Worm (Caenorhabditis elegans) whole organism, L3 larva: ENCODE results near the gene Y47D7A.7.

Experiments
- R02D3.7 ChIP-seq: fragments of 150-350 bp; optimal IDR thresholded peaks from 2 replicates; lab custom pipeline; 2014; ENCODE audit warnings: missing biosample characterization, missing genetic modification characterization
- ZK546.5 ChIP-seq: sonication (generic microtip); optimal IDR thresholded peaks from 2 replicates; lab custom pipeline; 2017; ENCODE audit warnings: missing biosample characterization, missing genetic modification characterization
- aly-2 ChIP-seq: fragments of 150-350 bp; optimal IDR thresholded peaks from 2 replicates; lab custom pipeline; 2014; ENCODE audit warnings: missing biosample characterization, missing genetic modification characterization
- ama-1 ChIP-seq: fragments of 150-350 bp; optimal IDR thresholded peaks from 2 replicates; lab custom pipeline; 2018
- ceh-16 ChIP-seq: sonication (generic microtip); optimal IDR thresholded peaks from 2 replicates; lab custom pipeline; 2017; ENCODE audit warnings: missing biosample characterization, missing genetic modification characterization
- ceh-28 ChIP-seq: fragments of 150-350 bp; optimal IDR thresholded peaks from 2 replicates; lab custom pipeline; 2014; ENCODE audit warnings: missing biosample characterization, missing genetic modification reagents, missing genetic modification characterization
- ceh-82 ChIP-seq: fragments of 150-350 bp; optimal IDR thresholded peaks from 2 replicates; lab custom pipeline; 2014; ENCODE audit warnings: missing biosample characterization, missing genetic modification characterization
- ceh-9 ChIP-seq: sonication (generic microtip); optimal IDR thresholded peaks from 2 replicates; lab custom pipeline; 2018; ENCODE audit warnings: missing biosample characterization, missing genetic modification characterization
- daf-12 ChIP-seq: fragments of 150-350 bp; optimal IDR thresholded peaks from 2 replicates; lab custom pipeline; 2014; ENCODE audit warnings: missing biosample characterization, missing genetic modification reagents, missing genetic modification characterization
- egl-27 ChIP-seq: sonication (generic microtip); optimal IDR thresholded peaks from 4 replicates; lab custom pipeline; 2017; ENCODE audit warnings: missing biosample characterization, missing genetic modification reagents, missing genetic modification characterization
- egl-5 ChIP-seq: fragments of 150-350 bp; optimal IDR thresholded peaks from 2 replicates; lab custom pipeline; 2017; ENCODE audit warnings: missing biosample characterization, missing genetic modification reagents, missing genetic modification characterization, inconsistent platforms
- elt-1 ChIP-seq: fragments of 150-350 bp; optimal IDR thresholded peaks from 2 replicates; lab custom pipeline; 2014; ENCODE audit warnings: missing biosample characterization, missing genetic modification characterization
- elt-2 ChIP-seq: sonication (generic microtip); optimal IDR thresholded peaks from 2 replicates; lab custom pipeline; 2016; ENCODE audit warnings: missing genetic modification reagents, mild to moderate bottlenecking, missing genetic modification characterization, missing compliant biosample characterization
- elt-3 ChIP-seq, 3 experiments: fragments of 150-350 bp in 1 of 3; sonication (generic microtip) in 2 of 3; optimal IDR thresholded peaks; 2 replicates in 2 of 3; 4 replicates in 1 of 3; lab custom pipeline; 2014 to 2017; ENCODE audit warnings: missing biosample characterization in 3 of 3, missing genetic modification characterization in 3 of 3
- eor-1 ChIP-seq, 2 experiments: fragments of 150-350 bp; optimal IDR thresholded peaks; 2 replicates each; lab custom pipeline; 2014 to 2018; ENCODE audit warnings: missing biosample characterization in 2 of 2, missing genetic modification characterization in 2 of 2
- fkh-10 ChIP-seq: sonication (generic microtip); optimal IDR thresholded peaks from 2 replicates; lab custom pipeline; 2017; ENCODE audit warnings: missing biosample characterization, missing genetic modification reagents, missing genetic modification characterization
- fkh-2 ChIP-seq: fragments of 150-350 bp; optimal IDR thresholded peaks from 2 replicates; lab custom pipeline; 2014; ENCODE audit warnings: missing biosample characterization, missing genetic modification reagents, missing genetic modification characterization
- fos-1 ChIP-seq: fragments of 150-350 bp; optimal IDR thresholded peaks from 2 replicates; lab custom pipeline; 2014; ENCODE audit warnings: missing biosample characterization, missing genetic modification characterization
- hmg-11 ChIP-seq: sonication (generic microtip); optimal IDR thresholded peaks from 2 replicates; lab custom pipeline; 2016; ENCODE audit warnings: missing genetic modification characterization, missing compliant biosample characterization
- jun-1 ChIP-seq: fragments of 150-350 bp; optimal IDR thresholded peaks from 2 replicates; lab custom pipeline; 2014; ENCODE audit warnings: missing biosample characterization, missing genetic modification reagents, missing genetic modification characterization
- lin-15B ChIP-seq: fragments of 150-350 bp; optimal IDR thresholded peaks from 2 replicates; lab custom pipeline; 2014; ENCODE audit warnings: missing biosample characterization, missing genetic modification characterization
- lin-39 ChIP-seq: fragments of 150-350 bp; optimal IDR thresholded peaks from 2 replicates; lab custom pipeline; 2018; ENCODE audit warnings: missing biosample characterization, missing genetic modification reagents, missing genetic modification characterization
- lsy-12 ChIP-seq: sonication (generic microtip); optimal IDR thresholded peaks from 2 replicates; lab custom pipeline; 2016; ENCODE audit warnings: mild to moderate bottlenecking, missing genetic modification characterization, missing compliant biosample characterization
- mdl-1 ChIP-seq: fragments of 150-350 bp; optimal IDR thresholded peaks from 2 replicates; lab custom pipeline; 2014; ENCODE audit warnings: missing biosample characterization, missing genetic modification characterization
- mml-1 ChIP-seq: fragments of 150-350 bp; sonication (generic microtip); optimal IDR thresholded peaks from 3 replicates; lab custom pipeline; 2014; ENCODE audit warnings: missing biosample characterization, missing genetic modification characterization
- nfya-1 ChIP-seq: sonication (generic microtip); optimal IDR thresholded peaks from 2 replicates; lab custom pipeline; 2017; ENCODE audit warnings: missing genetic modification characterization, mild to moderate bottlenecking, missing compliant biosample characterization, antibody characterized with exemption, moderate library complexity; ENCODE audit not compliant: insufficient read depth
- nhr-11 ChIP-seq: fragments of 150-350 bp; optimal IDR thresholded peaks from 2 replicates; lab custom pipeline; 2014; ENCODE audit warnings: missing biosample characterization, missing genetic modification characterization
- nhr-12 ChIP-seq: fragments of 150-350 bp; optimal IDR thresholded peaks from 2 replicates; lab custom pipeline; 2014; ENCODE audit warnings: missing biosample characterization, missing genetic modification characterization
- nhr-23 ChIP-seq: fragments of 150-350 bp; optimal IDR thresholded peaks from 2 replicates; lab custom pipeline; 2014; ENCODE audit warnings: missing biosample characterization, missing genetic modification reagents, missing genetic modification characterization
- nhr-237 ChIP-seq: fragments of 150-350 bp; optimal IDR thresholded peaks from 2 replicates; lab custom pipeline; 2014; ENCODE audit warnings: missing biosample characterization, missing genetic modification characterization
- nhr-25 ChIP-seq: sonication (generic microtip); optimal IDR thresholded peaks from 2 replicates; lab custom pipeline; 2017; ENCODE audit warnings: missing biosample characterization, missing genetic modification characterization
- nhr-28 ChIP-seq: fragments of 150-350 bp; optimal IDR thresholded peaks from 2 replicates; lab custom pipeline; 2014; ENCODE audit warnings: missing biosample characterization, missing genetic modification characterization
- nhr-43 ChIP-seq: sonication (generic microtip); optimal IDR thresholded peaks from 2 replicates; lab custom pipeline; 2016; ENCODE audit warnings: mild to moderate bottlenecking, missing genetic modification characterization, missing compliant biosample characterization; ENCODE audit not compliant: poor library complexity, severe bottlenecking
- nhr-76 ChIP-seq: fragments of 150-350 bp; sonication (generic microtip); optimal IDR thresholded peaks from 5 replicates; lab custom pipeline; 2014; ENCODE audit warnings: missing biosample characterization, missing genetic modification characterization
- nhr-77 ChIP-seq: fragments of 150-350 bp; optimal IDR thresholded peaks from 2 replicates; lab custom pipeline; 2014; ENCODE audit warnings: missing biosample characterization, missing genetic modification characterization
- pha-4 ChIP-seq: fragments of 150-350 bp; optimal IDR thresholded peaks from 2 replicates; lab custom pipeline; 2014; ENCODE audit warnings: missing biosample characterization, missing genetic modification reagents, missing genetic modification characterization
- pqm-1 ChIP-seq: fragments of 150-350 bp; optimal IDR thresholded peaks from 2 replicates; lab custom pipeline; 2017; ENCODE audit warnings: missing biosample characterization, missing genetic modification characterization, inconsistent platforms
- sea-2 ChIP-seq: fragments of 150-350 bp; sonication (generic microtip); optimal IDR thresholded peaks from 4 replicates; lab custom pipeline; 2014; ENCODE audit warnings: missing biosample characterization, missing genetic modification reagents, missing genetic modification characterization
- skn-1 ChIP-seq: fragments of 150-350 bp; optimal IDR thresholded peaks from 2 replicates; lab custom pipeline; 2014; ENCODE audit warnings: missing biosample characterization, missing genetic modification characterization
- snpc-4 ChIP-seq: fragments of 150-350 bp; optimal IDR thresholded peaks from 2 replicates; lab custom pipeline; 2014; ENCODE audit warnings: missing biosample characterization, missing genetic modification characterization
- tbx-2 ChIP-seq: sonication (generic microtip); optimal IDR thresholded peaks from 2 replicates; lab custom pipeline; 2016; ENCODE audit warnings: mild to moderate bottlenecking, missing genetic modification characterization, missing compliant biosample characterization
- unc-39 ChIP-seq: sonication (generic microtip); optimal IDR thresholded peaks from 4 replicates; lab custom pipeline; 2017; ENCODE audit warnings: missing biosample characterization, missing genetic modification characterization
- unc-62 ChIP-seq: fragments of 150-350 bp; sonication (generic microtip); optimal IDR thresholded peaks from 4 replicates; lab custom pipeline; 2014; ENCODE audit warnings: missing biosample characterization, missing genetic modification reagents, missing genetic modification characterization
- zag-1 ChIP-seq: fragments of 150-350 bp; optimal IDR thresholded peaks from 2 replicates; lab custom pipeline; 2014; ENCODE audit warnings: missing biosample characterization, missing genetic modification characterization
- ztf-11 ChIP-seq: fragments of 150-350 bp; optimal IDR thresholded peaks from 2 replicates; lab custom pipeline; 2014; ENCODE audit warnings: missing biosample characterization, missing genetic modification characterization
- ztf-4 ChIP-seq: fragments of 150-350 bp; optimal IDR thresholded peaks from 2 replicates; lab custom pipeline; 2014; ENCODE audit warnings: missing biosample characterization, missing genetic modification characterization

Gene Y47D7A.7

DNA sequence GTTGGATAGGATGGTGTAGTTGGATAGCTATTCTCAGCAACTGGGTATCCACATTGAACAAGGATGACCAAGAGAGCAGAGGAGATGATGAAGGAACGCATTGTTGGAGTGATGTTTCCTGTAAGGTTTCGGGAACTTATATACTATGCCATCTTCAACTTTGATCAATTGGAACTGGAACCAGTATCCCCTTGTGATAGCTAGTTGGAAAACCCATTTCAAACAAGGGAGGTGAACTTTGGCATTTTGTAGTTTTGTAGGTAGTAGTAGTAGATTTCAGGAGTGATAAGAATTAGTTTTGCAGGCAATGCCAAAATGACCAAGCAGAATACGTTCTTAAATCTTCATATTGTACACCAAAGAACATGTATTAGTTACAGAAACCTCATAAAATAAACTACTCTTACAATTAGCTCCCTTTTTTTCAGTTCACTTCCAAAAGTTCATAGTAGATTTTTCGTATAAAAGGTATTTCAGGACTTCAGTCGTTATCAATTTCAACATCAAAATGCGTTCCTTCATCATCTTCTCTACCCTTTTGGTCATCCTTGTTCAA, at the start of gene Y47D7A.7, which contains the start of gene Y47D7A.2:
TSS of gene Y47D7A.7 (minus strand) at position 101 of the 556 bp plus-strand sequence.
TSS of gene Y47D7A.2 (plus strand) at position 506 of the 556 bp plus-strand sequence.
- no peak for TF ChIP-seq nfya-1
- TF ChIP-seq nhr-43 (tag; lab: Kevin White, UChicago) = no peak
- TF ChIP-seq sea-2 = no peak
- no peak for TF ChIP-seq nhr-12 (tag; lab: Kevin White, UChicago)
- TF ChIP-seq R02D3.7 (tag; lab: Kevin White, UChicago) = no peak
- no peak for TF ChIP-seq fkh-10
- no peak for TF ChIP-seq eor-1 (tag; optimal IDR thresholded peaks at IDR 0.05; lab: Kevin White, UChicago)
- TF ChIP-seq unc-62 (GFP tag; lab: Kevin White, UChicago) = no peak
- no peak for TF ChIP-seq elt-1 (tag; lab: Kevin White, UChicago)
- no peak for TF ChIP-seq elt-2
- TF ChIP-seq nhr-237 (tag; lab: Kevin White, UChicago) = no peak
- TF ChIP-seq ceh-82 (tag; lab: Kevin White, UChicago) = no peak
- no peak for TF ChIP-seq hmg-11
- TF ChIP-seq daf-12 (tag; lab: Kevin White, UChicago) = no peak
- no peak for TF ChIP-seq snpc-4 (tag; lab: Kevin White, UChicago)
- no peak for TF ChIP-seq egl-5 (tag; lab: Kevin White, UChicago)
- TF ChIP-seq nhr-28 (tag; lab: Kevin White, UChicago) = no peak
- TF ChIP-seq elt-3 (tag; optimal IDR thresholded peaks at IDR 0.05; lab: Kevin White, UChicago) = no peak

DNA sequence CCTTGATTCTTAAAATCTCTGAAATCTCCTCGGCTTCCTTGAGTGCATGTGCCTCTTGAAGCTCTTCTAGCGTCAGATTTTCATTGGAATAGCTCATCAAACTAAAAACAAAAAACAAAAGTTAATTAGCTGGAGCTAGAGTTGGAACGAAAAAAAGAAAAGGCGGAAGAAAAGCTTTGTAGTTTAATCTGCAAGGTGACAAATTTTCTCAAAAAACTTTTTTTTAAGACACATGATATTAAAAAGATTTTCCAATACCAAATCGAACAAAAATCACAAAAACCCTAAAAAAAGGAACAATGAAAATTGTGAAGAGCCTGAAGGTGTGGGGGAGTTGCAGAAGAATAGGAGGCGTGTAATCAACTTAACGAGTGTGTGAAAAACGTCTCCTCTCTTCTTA, 35.0 kb upstream of the Y47D7A.7 start, which contains the start of gene gnrr-5:
TSS of gene gnrr-5 (minus strand) at position 101 of the 400 bp plus-strand sequence.
- no peak for TF ChIP-seq fos-1 (tag; lab: Kevin White, UChicago)
- TF ChIP-seq fkh-10 = peak; percentile 10

ce11 chrV:4450523-4451089, 30.9 kb upstream of the Y47D7A.7 start, which contains the start of gene rft-2:
TSS of gene rft-2 (minus strand) at chrV:4450563.
- TF ChIP-seq mdl-1 (tag; lab: Kevin White, UChicago) = no peak
- TF ChIP-seq tbx-2 (tag; lab: Kevin White, UChicago) = no peak
- no peak for TF ChIP-seq elt-3 (tag; optimal IDR thresholded peaks at IDR 0.05; lab: Kevin White, UChicago)
- TF ChIP-seq nhr-12 (tag; lab: Kevin White, UChicago) = no peak
- no peak for TF ChIP-seq nhr-11 (tag; lab: Kevin White, UChicago)
- TF ChIP-seq nhr-77 (tag; lab: Kevin White, UChicago) = no peak
- no peak for TF ChIP-seq egl-27 (tag; lab: Kevin White, UChicago)
- no peak for TF ChIP-seq nhr-23 (tag; lab: Kevin White, UChicago)
- no peak for TF ChIP-seq daf-12 (tag; lab: Kevin White, UChicago)
- no peak for TF ChIP-seq fkh-10
- peak; percentile 14 for TF ChIP-seq R02D3.7 (tag; lab: Kevin White, UChicago)
- TF ChIP-seq ceh-82 (tag; lab: Kevin White, UChicago) = no peak
- TF ChIP-seq aly-2 (tag; lab: Kevin White, UChicago) = no peak
- no peak for TF ChIP-seq nhr-43 (tag; lab: Kevin White, UChicago)
- no peak for TF ChIP-seq egl-5 (tag; lab: Kevin White, UChicago)
- TF ChIP-seq nhr-237 (tag; lab: Kevin White, UChicago) = no peak
- no peak for TF ChIP-seq pqm-1
- TF ChIP-seq ceh-16 (tag; lab: Kevin White, UChicago) = no peak
- no peak for TF ChIP-seq sea-2
- peak; percentile 57 for TF ChIP-seq hmg-11
- no peak for TF ChIP-seq ceh-28 (tag; lab: Kevin White, UChicago)
- no peak for TF ChIP-seq zag-1
- TF ChIP-seq nfya-1 = peak; percentile 59
- no peak for TF ChIP-seq unc-62 (GFP tag; lab: Kevin White, UChicago)
- TF ChIP-seq lsy-12 = no peak
- TF ChIP-seq lin-15B = peak; percentile 62
- no peak for TF ChIP-seq ztf-11 (tag; lab: Kevin White, UChicago)
- TF ChIP-seq fkh-2 (tag; lab: Kevin White, UChicago) = no peak
- TF ChIP-seq fos-1 (tag; lab: Kevin White, UChicago) = no peak
- no peak for TF ChIP-seq eor-1 (tag; optimal IDR thresholded peaks at IDR 0.05; lab: Kevin White, UChicago)
- no peak for TF ChIP-seq nhr-25 (tag; lab: Kevin White, UChicago)
- no peak for TF ChIP-seq elt-1 (tag; lab: Kevin White, UChicago)
- TF ChIP-seq mml-1 = no peak
- no peak for TF ChIP-seq lin-39 (tag; lab: Kevin White, UChicago)
- peak; percentile 10 for TF ChIP-seq jun-1
- TF ChIP-seq elt-2 = peak; percentile 65
- no peak for TF ChIP-seq ztf-4
- no peak for TF ChIP-seq ZK546.5 (tag; lab: Kevin White, UChicago)
- TF ChIP-seq nhr-76 (tag; lab: Kevin White, UChicago) = no peak
- TF ChIP-seq unc-39 (tag; lab: Kevin White, UChicago) = no peak
- TF ChIP-seq pha-4 (tag; lab: Kevin White, UChicago) = peak; percentile 85
- no peak for TF ChIP-seq skn-1 (tag; lab: Kevin White, UChicago)
- no peak for TF ChIP-seq nhr-28 (tag; lab: Kevin White, UChicago)
- no peak for TF ChIP-seq ama-1
- no peak for TF ChIP-seq ceh-9 (tag; lab: Kevin White, UChicago)
